Worm (Caenorhabditis elegans) whole organism, midembryonic: ENCODE data around the gene nas-7.

Experiments used
- T22C8.4 ChIP-seq: fragments of 200-800 bp; sonication (Bioruptor generic); IDR thresholded peaks from 2 replicates; pipeline ENCODE4 v1.3.6; 2022; ENCODE audit warnings: missing genetic modification characterization, missing compliant biosample characterization
- cog-1 ChIP-seq: sonication (generic microtip); optimal IDR thresholded peaks from 2 replicates; lab custom pipeline; 2016; ENCODE audit warnings: missing genetic modification characterization, missing compliant biosample characterization
- flt-1 ChIP-seq: fragments of 200-800 bp; sonication (Bioruptor generic); IDR thresholded peaks from 2 replicates; pipeline ENCODE4 v1.3.6; 2022; ENCODE audit warnings: missing genetic modification characterization, missing compliant biosample characterization
- klf-2 ChIP-seq: fragments of 200-800 bp; sonication (Bioruptor generic); conservative IDR thresholded peaks from 2 replicates; pipeline ENCODE4 v1.3.6; 2022; ENCODE audit warnings: missing genetic modification reagents, missing genetic modification characterization, missing compliant biosample characterization
- ref-1 ChIP-seq: fragments of 200-800 bp; sonication (Bioruptor generic); conservative IDR thresholded peaks from 2 replicates; pipeline ENCODE4 v1.3.6; 2022; ENCODE audit warnings: missing genetic modification reagents, missing genetic modification characterization, missing compliant biosample characterization
- ztf-23 ChIP-seq: fragments of 200-800 bp; sonication (Bioruptor generic); IDR thresholded peaks from 2 replicates; pipeline ENCODE4 v1.3.6; 2022; ENCODE audit warnings: missing genetic modification reagents, missing genetic modification characterization, missing compliant biosample characterization
- ztf-29 ChIP-seq: fragments of 200-800 bp; sonication (Bioruptor generic); IDR thresholded peaks from 2 replicates; pipeline ENCODE4 v1.3.6; 2022; ENCODE audit warnings: missing genetic modification reagents, missing genetic modification characterization, missing compliant biosample characterization

ce11 chrII:7397273-7397840 lies 5.2 kb downstream of the nas-7 start:
- TF ChIP-seq flt-1 (GFP tag; lab: Robert Waterston, UW) (no peak), T22C8.4 (no peak), ztf-23 (no peak), klf-2 (no peak), cog-1 (no peak), ref-1 (no peak), ztf-29 (GFP tag; lab: Robert Waterston, UW) (no peak)
